Worm (Caenorhabditis elegans) whole organism, L4 larva: ENCODE data around the gene acs-20.

Source experiments
- D1046.2 ChIP-seq: fragments of 200-800 bp; sonication (Bioruptor generic); IDR thresholded peaks from 2 replicates; pipeline ENCODE4 v1.3.6; 2022; ENCODE audit warnings: missing genetic modification characterization, missing compliant biosample characterization
- F10B5.3 ChIP-seq: sonication (generic microtip); optimal IDR thresholded peaks from 2 replicates; lab custom pipeline; 2016; ENCODE audit warnings: mild to moderate bottlenecking, missing genetic modification characterization, missing compliant biosample characterization
- F26F4.8 ChIP-seq: fragments of 200-800 bp; sonication (Bioruptor generic); conservative IDR thresholded peaks from 2 replicates; pipeline ENCODE4 v1.3.6; 2022; ENCODE audit warnings: missing genetic modification characterization, missing compliant biosample characterization
- F44E2.7 ChIP-seq: fragments of 200-800 bp; sonication (Bioruptor generic); IDR thresholded peaks from 2 replicates; pipeline ENCODE4 v2.1.2; 2022; ENCODE audit warnings: missing genetic modification characterization, missing compliant biosample characterization
- R02D3.7 ChIP-seq: fragments of 150-350 bp; sonication (generic microtip); optimal IDR thresholded peaks from 3 replicates; lab custom pipeline; 2014; ENCODE audit warnings: missing biosample characterization, missing genetic modification characterization
- T20F7.1 ChIP-seq: fragments of 200-800 bp; sonication (Bioruptor generic); optimal IDR thresholded peaks from 2 replicates; lab custom pipeline; 2018; ENCODE audit warnings: mild to moderate bottlenecking, missing genetic modification characterization, missing compliant biosample characterization
- Y105C5A.15 ChIP-seq: fragments of 200-800 bp; sonication (Bioruptor generic); IDR thresholded peaks from 2 replicates; pipeline ENCODE4 v1.3.6; 2022; ENCODE audit warnings: missing genetic modification characterization, missing compliant biosample characterization
- Y5F2A.4 ChIP-seq: fragments of 200-800 bp; sonication (Bioruptor generic); optimal IDR thresholded peaks from 2 replicates; lab custom pipeline; 2018; ENCODE audit warnings: mild to moderate bottlenecking, missing genetic modification characterization, missing compliant biosample characterization
- Y75B8A.6 ChIP-seq: fragments of 200-800 bp; sonication (Bioruptor generic); IDR thresholded peaks from 2 replicates; pipeline ENCODE4 v1.3.6; 2022; ENCODE audit warnings: missing genetic modification reagents, missing genetic modification characterization, missing compliant biosample characterization
- aha-1 ChIP-seq: fragments of 150-350 bp; peaks from one replicate; lab custom pipeline; 2014; ENCODE audit warnings: missing biosample characterization, missing genetic modification characterization
- aly-2 ChIP-seq: sonication (generic microtip); optimal IDR thresholded peaks from 2 replicates; lab custom pipeline; 2018; ENCODE audit warnings: missing biosample characterization, missing genetic modification characterization
- attf-4 ChIP-seq: sonication (generic microtip); optimal IDR thresholded peaks from 3 replicates; lab custom pipeline; 2017; ENCODE audit warnings: missing biosample characterization, missing genetic modification characterization
- ceh-44 ChIP-seq: fragments of 200-800 bp; sonication (Bioruptor generic); IDR thresholded peaks from 2 replicates; pipeline ENCODE4 v1.3.6; 2022; ENCODE audit warnings: missing genetic modification reagents, missing genetic modification characterization, missing compliant biosample characterization
- ces-1 ChIP-seq: fragments of 150-350 bp; sonication (generic microtip); optimal IDR thresholded peaks from 4 replicates; lab custom pipeline; 2014; ENCODE audit warnings: missing biosample characterization, missing genetic modification reagents, missing genetic modification characterization
- ctbp-1 ChIP-seq: fragments of 200-800 bp; sonication (Bioruptor generic); IDR thresholded peaks from 2 replicates; pipeline ENCODE4 v1.3.6; 2022; ENCODE audit warnings: missing genetic modification reagents, missing genetic modification characterization, missing compliant biosample characterization
- daf-16 ChIP-seq, 3 experiments: sonication (generic microtip); optimal IDR thresholded peaks; 2 replicates each; lab custom pipeline; 2016 to 2017; ENCODE audit warnings: missing genetic modification characterization in 3 of 3, missing genetic modification reagents in 3 of 3, mild to moderate bottlenecking in 2 of 3, missing compliant biosample characterization in 2 of 3, missing biosample characterization in 1 of 3, moderate library complexity in 1 of 3
- dmd-6 ChIP-seq: fragments of 200-800 bp; sonication (Bioruptor generic); IDR thresholded peaks from 2 replicates; pipeline ENCODE4 v1.3.6; 2022; ENCODE audit warnings: missing genetic modification reagents, missing genetic modification characterization, missing compliant biosample characterization
- dmd-8 ChIP-seq: fragments of 200-800 bp; sonication (Bioruptor generic); IDR thresholded peaks from 2 replicates; pipeline ENCODE4 v1.3.6; 2022; ENCODE audit warnings: missing genetic modification characterization, missing compliant biosample characterization
- dmd-9 ChIP-seq: fragments of 200-800 bp; sonication (Bioruptor generic); IDR thresholded peaks from 2 replicates; pipeline ENCODE4 v1.3.6; 2022; ENCODE audit warnings: missing genetic modification reagents, missing genetic modification characterization, missing compliant biosample characterization
- dpl-1 ChIP-seq: fragments of 150-350 bp; optimal IDR thresholded peaks from 2 replicates; lab custom pipeline; 2014; ENCODE audit warnings: missing biosample characterization, missing genetic modification reagents, missing genetic modification characterization
- fkh-10 ChIP-seq: fragments of 150-350 bp; optimal IDR thresholded peaks from 2 replicates; lab custom pipeline; 2014; ENCODE audit warnings: missing biosample characterization, missing genetic modification reagents, missing genetic modification characterization
- gei-8 ChIP-seq: fragments of 200-800 bp; sonication (Bioruptor generic); optimal IDR thresholded peaks from 2 replicates; lab custom pipeline; 2018; ENCODE audit warnings: mild to moderate bottlenecking, missing genetic modification characterization, missing compliant biosample characterization
- hif-1 ChIP-seq, 2 experiments: sonication (generic microtip); optimal IDR thresholded peaks; 2 replicates each; lab custom pipeline; 2016 to 2017; ENCODE audit warnings: missing compliant biosample characterization in 2 of 2, missing genetic modification characterization in 2 of 2, missing genetic modification reagents in 2 of 2, missing genotype in 2 of 2, mild to moderate bottlenecking in 1 of 2
- hlh-11 ChIP-seq: fragments of 200-800 bp; sonication (Bioruptor generic); optimal IDR thresholded peaks from 2 replicates; lab custom pipeline; 2018; ENCODE audit warnings: mild to moderate bottlenecking, missing genetic modification characterization, missing compliant biosample characterization
- hlh-30 ChIP-seq: sonication (generic microtip); optimal IDR thresholded peaks from 2 replicates; lab custom pipeline; 2017; ENCODE audit warnings: antibody characterized with exemption, mild to moderate bottlenecking, missing genetic modification characterization, missing compliant biosample characterization; ENCODE audit not compliant: insufficient read depth
- hmg-1.1 ChIP-seq: fragments of 200-800 bp; sonication (Bioruptor generic); IDR thresholded peaks from 2 replicates; pipeline ENCODE4 v1.3.6; 2022; ENCODE audit warnings: missing genetic modification reagents, missing genetic modification characterization, missing compliant biosample characterization
- lin-13 ChIP-seq: fragments of 150-350 bp; optimal IDR thresholded peaks from 2 replicates; lab custom pipeline; 2014; ENCODE audit warnings: missing biosample characterization, missing genetic modification reagents, missing genetic modification characterization
- lin-15B ChIP-seq: fragments of 150-350 bp; sonication (generic microtip); optimal IDR thresholded peaks from 3 replicates; lab custom pipeline; 2014; ENCODE audit warnings: missing biosample characterization, missing genetic modification characterization
- lsy-2 ChIP-seq, 2 experiments: fragments of 150-350 bp in 1 of 2; sonication (generic microtip) in 1 of 2; optimal IDR thresholded peaks; 2 replicates each; lab custom pipeline; 2014 to 2017; ENCODE audit warnings: missing biosample characterization in 2 of 2, missing genetic modification characterization in 2 of 2
- madf-5 ChIP-seq, 2 experiments: fragments of 200-800 bp; sonication (Bioruptor generic); IDR thresholded peaks; 2 replicates each; pipeline ENCODE4 v1.3.6; 2022; ENCODE audit warnings: missing compliant biosample characterization in 2 of 2, missing genetic modification characterization in 2 of 2
- mdl-1 ChIP-seq, 2 experiments: fragments of 150-350 bp in 1 of 2; sonication (generic microtip) in 1 of 2; optimal IDR thresholded peaks; 2 replicates each; lab custom pipeline; 2014 to 2017; ENCODE audit warnings: missing biosample characterization in 2 of 2, missing genetic modification characterization in 2 of 2
- mep-1 ChIP-seq: fragments of 150-350 bp; sonication (generic microtip); optimal IDR thresholded peaks from 3 replicates; lab custom pipeline; 2014; ENCODE audit warnings: missing biosample characterization, missing genetic modification characterization
- mes-2 ChIP-seq: sonication (generic microtip); optimal IDR thresholded peaks from 2 replicates; lab custom pipeline; 2016; ENCODE audit warnings: missing genotype, mild to moderate bottlenecking, missing genetic modification characterization, missing compliant biosample characterization; ENCODE audit not compliant: poor library complexity, severe bottlenecking
- nhr-11 ChIP-seq: fragments of 150-350 bp; optimal IDR thresholded peaks from 2 replicates; lab custom pipeline; 2014; ENCODE audit warnings: missing biosample characterization, missing genetic modification characterization
- nhr-111 ChIP-seq: fragments of 200-800 bp; sonication (Bioruptor generic); optimal IDR thresholded peaks from 2 replicates; lab custom pipeline; 2018; ENCODE audit warnings: mild to moderate bottlenecking, missing genetic modification characterization, missing compliant biosample characterization
- nhr-25 ChIP-seq: sonication (generic microtip); optimal IDR thresholded peaks from 2 replicates; lab custom pipeline; 2017; ENCODE audit warnings: missing genetic modification characterization, mild to moderate bottlenecking, missing compliant biosample characterization, antibody characterized with exemption, moderate library complexity, borderline replicate concordance; ENCODE audit not compliant: insufficient read depth
- nhr-41 ChIP-seq: fragments of 200-800 bp; sonication (Bioruptor generic); IDR thresholded peaks from 2 replicates; pipeline ENCODE4 v1.3.6; 2022; ENCODE audit warnings: missing genetic modification reagents, missing genetic modification characterization, missing compliant biosample characterization
- nhr-6 ChIP-seq: fragments of 150-350 bp; optimal IDR thresholded peaks from 2 replicates; lab custom pipeline; 2014; ENCODE audit warnings: missing biosample characterization, missing genetic modification characterization
- pha-4 ChIP-seq, 2 experiments: fragments of 150-350 bp in 1 of 2; fragments of 200-800 bp in 1 of 2; sonication (Bioruptor generic) in 1 of 2; IDR thresholded peaks in 1 of 2; optimal IDR thresholded peaks in 1 of 2; 2 replicates each; pipeline versions ENCODE4 v1.3.6 to Lab custom; 2014 to 2022; ENCODE audit warnings: missing genetic modification characterization in 2 of 2, missing genetic modification reagents in 2 of 2, missing biosample characterization in 1 of 2, missing compliant biosample characterization in 1 of 2
- rbr-2 ChIP-seq: sonication (generic microtip); optimal IDR thresholded peaks from 2 replicates; lab custom pipeline; 2016; ENCODE audit warnings: missing genotype, missing genetic modification characterization, missing compliant biosample characterization
- spr-3 ChIP-seq: fragments of 200-800 bp; sonication (Bioruptor generic); optimal IDR thresholded peaks from 2 replicates; lab custom pipeline; 2018; ENCODE audit warnings: mild to moderate bottlenecking, missing genetic modification characterization, missing compliant biosample characterization
- tag-97 ChIP-seq: fragments of 200-800 bp; sonication (Bioruptor generic); IDR thresholded peaks from 2 replicates; pipeline ENCODE4 v1.3.6; 2022; ENCODE audit warnings: missing genetic modification characterization, missing compliant biosample characterization
- unc-130 ChIP-seq: sonication (generic microtip); optimal IDR thresholded peaks from 2 replicates; lab custom pipeline; 2016; ENCODE audit warnings: missing genetic modification reagents, missing genetic modification characterization, missing compliant biosample characterization
- unc-62 ChIP-seq, 3 experiments: fragments of 150-350 bp in 1 of 3; sonication (generic microtip); optimal IDR thresholded peaks in 2 of 3; peaks in 1 of 3; 1 replicate in 1 of 3; 2 replicates in 2 of 3; lab custom pipeline; 2014 to 2017; ENCODE audit warnings: missing biosample characterization in 3 of 3, missing genetic modification characterization in 3 of 3, missing genetic modification reagents in 3 of 3, missing genotype in 1 of 3
- vab-7 ChIP-seq: fragments of 200-800 bp; sonication (Bioruptor generic); IDR thresholded peaks from 2 replicates; pipeline ENCODE4 v1.3.6; 2022; ENCODE audit warnings: missing genetic modification reagents, missing genetic modification characterization, missing compliant biosample characterization
- zfp-3 ChIP-seq: fragments of 200-800 bp; sonication (Bioruptor generic); conservative IDR thresholded peaks from 2 replicates; pipeline ENCODE4 v1.3.6; 2022; ENCODE audit warnings: missing genetic modification reagents, missing genetic modification characterization, missing compliant biosample characterization
- zip-2 ChIP-seq: fragments of 150-350 bp; optimal IDR thresholded peaks from 2 replicates; lab custom pipeline; 2014; ENCODE audit warnings: missing biosample characterization, missing genetic modification characterization

Gene acs-20

ce11 chrIV:12364964-12365363, 33.5 kb downstream of the acs-20 start (continued):
- TF ChIP-seq ces-1 (no peak), mdl-1 (tag; optimal IDR thresholded peaks at IDR 0.05; lab: Kevin White, UChicago) (peak in 1 of 2 experiments; percentile 38), gei-8 (GFP tag; lab: Kevin White, UChicago) (no peak), nhr-6 (tag; lab: Kevin White, UChicago) (no peak), lsy-2 (tag; optimal IDR thresholded peaks at IDR 0.05; lab: Kevin White, UChicago) (peak; percentile 31 to 34), F44E2.7 (no peak), R02D3.7 (tag; lab: Kevin White, UChicago) (no peak), Y5F2A.4 (GFP tag; lab: Kevin White, UChicago) (no peak), T20F7.1 (GFP tag; lab: Kevin White, UChicago) (no peak), pha-4 (GFP tag; IDR thresholded peaks at IDR 0.05; lab: Robert Waterston, UW) (no peak), pha-4 (tag; optimal IDR thresholded peaks at IDR 0.05; lab: Kevin White, UChicago) (no peak), D1046.2 (GFP tag; lab: Robert Waterston, UW) (no peak), F10B5.3 (tag; lab: Kevin White, UChicago) (no peak), nhr-41 (GFP tag; lab: Robert Waterston, UW) (no peak), fkh-10 (GFP tag; lab: Kevin White, UChicago) (peak; percentile 35), hif-1 (tag; optimal IDR thresholded peaks at IDR 0.05; lab: Kevin White, UChicago) (peak in 1 of 2 experiments; percentile 18), tag-97 (GFP tag; lab: Robert Waterston, UW) (no peak), aha-1 (tag; lab: Kevin White, UChicago) (peak; percentile 65), attf-4 (tag; lab: Kevin White, UChicago) (no peak), lin-13 (no peak), ctbp-1 (GFP tag; lab: Robert Waterston, UW) (no peak), aly-2 (tag; lab: Kevin White, UChicago) (no peak), rbr-2 (tag; lab: Kevin White, UChicago) (peak; percentile 18), dmd-8 (GFP tag; lab: Robert Waterston, UW) (no peak), Y105C5A.15 (GFP tag; lab: Robert Waterston, UW) (no peak), madf-5 (GFP tag; IDR thresholded peaks at IDR 0.05; lab: Robert Waterston, UW) (no peak), hlh-30 (tag; lab: Kevin White, UChicago) (peak; percentile 43), unc-130 (no peak), dmd-9 (GFP tag; lab: Robert Waterston, UW) (no peak), mep-1 (tag; lab: Kevin White, UChicago) (peak; percentile 19), nhr-25 (tag; lab: Kevin White, UChicago) (no peak), F26F4.8 (GFP tag; lab: Robert Waterston, UW) (no peak), dpl-1 (GFP tag; lab: Kevin White, UChicago) (peak; percentile 8), spr-3 (GFP tag; lab: Kevin White, UChicago) (no peak), nhr-11 (no peak), nhr-111 (GFP tag; lab: Kevin White, UChicago) (no peak), dmd-6 (GFP tag; lab: Robert Waterston, UW) (0 out of 2 replicates have a peak, but pooled peaks have one; percentile 6), zfp-3 (no peak), lin-15B (tag; lab: Kevin White, UChicago) (no peak)
- TF ChIP-seq, all 104 proteins: peak for 16

DNA sequence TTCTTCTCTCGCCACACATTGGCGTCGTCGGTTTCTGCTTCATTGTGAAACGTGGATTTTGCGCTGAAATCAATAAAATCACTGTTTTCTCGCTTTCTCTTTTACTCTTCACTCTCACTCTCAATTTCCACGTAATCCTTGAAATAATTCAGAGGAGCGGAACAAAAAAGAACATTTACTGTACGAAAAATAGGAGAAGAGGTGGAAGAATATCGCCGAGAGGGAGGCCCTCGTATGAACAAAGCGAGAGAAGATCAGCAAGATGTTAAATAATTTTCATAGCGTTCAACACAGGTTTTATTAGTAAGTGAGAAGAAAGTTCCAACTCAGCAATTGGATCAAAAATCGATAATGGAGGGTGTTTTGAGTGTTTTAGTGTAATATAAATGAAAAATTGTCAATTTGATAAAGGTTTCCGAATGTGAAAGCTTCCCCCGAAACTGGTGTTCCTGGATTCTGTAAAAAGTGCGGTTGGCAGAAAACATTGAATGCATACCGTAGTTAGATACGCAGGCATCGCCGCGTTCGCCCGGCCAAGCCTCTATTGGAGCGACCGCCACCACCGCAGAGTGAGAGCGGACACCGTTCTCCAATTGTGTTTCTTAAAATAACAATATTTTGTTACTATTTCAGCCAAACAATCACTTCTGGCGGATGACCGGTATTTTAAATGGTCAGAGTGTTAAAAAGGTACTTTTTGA, 37.0 kb downstream of the acs-20 start, which contains the start of the genes ccr-4 and ZC518.8:
ccr-4 (plus strand) TSS at position 151 of the 701 bp plus-strand sequence.
ZC518.8 (minus strand) TSS at position 517 of the 701 bp plus-strand sequence.
- TF ChIP-seq attf-4 (tag; lab: Kevin White, UChicago) = no peak
- peak; percentile 25 to 89 for TF ChIP-seq lsy-2 (tag; optimal IDR thresholded peaks at IDR 0.05; lab: Kevin White, UChicago)
- TF ChIP-seq ceh-44 (GFP tag; lab: Robert Waterston, UW) = 0 out of 2 replicates have a peak, but pooled peaks have one; percentile 8
- peak in 1 of 2 experiments; percentile 92 for TF ChIP-seq unc-62 (GFP tag; optimal IDR thresholded peaks at IDR 0.05 in 1 of 2; lab: Kevin White, UChicago)
- no peak for TF ChIP-seq unc-62 (tag; optimal IDR thresholded peaks at IDR 0.05; lab: Kevin White, UChicago)
- TF ChIP-seq daf-16 (GFP tag; optimal IDR thresholded peaks at IDR 0.05; lab: Kevin White, UChicago) = no peak
- TF ChIP-seq daf-16 (tag; optimal IDR thresholded peaks at IDR 0.05; lab: Kevin White, UChicago) = peak; percentile 21
- no peak for TF ChIP-seq zip-2 (tag; lab: Kevin White, UChicago)
- peak; percentile 50 for TF ChIP-seq mes-2
- no peak for TF ChIP-seq Y75B8A.6 (GFP tag; lab: Robert Waterston, UW)
- peak; percentile 8 for TF ChIP-seq lin-13
- TF ChIP-seq hmg-1.1 (GFP tag; lab: Robert Waterston, UW) = peak; percentile 59
- TF ChIP-seq mdl-1 (tag; optimal IDR thresholded peaks at IDR 0.05; lab: Kevin White, UChicago) = no peak
- TF ChIP-seq dmd-6 (GFP tag; lab: Robert Waterston, UW) = peak; percentile 42
- peak; percentile 26 for TF ChIP-seq hlh-11 (tag; lab: Kevin White, UChicago)
- TF ChIP-seq vab-7 (GFP tag; lab: Robert Waterston, UW) = no peak
- TF ChIP-seq dpl-1 (GFP tag; lab: Kevin White, UChicago) = no peak
